Fruit fly (Drosophila melanogaster): ENCODE results near the gene GILT1.

dm6 chr3R:13433623-13434022 lies 32.0 kb upstream of the GILT1 start:
- TF ChIP-seq CG8478 (optimal IDR thresholded peaks at IDR 0.05) (no peak), CTCF (optimal IDR thresholded peaks at IDR 0.05) (no peak)
